Fruit fly (Drosophila melanogaster) whole organism, prepupa: Measurements from ENCODE around the gene Zasp66.

Experiments used
- CG32006 ChIP-seq: fragments of 200-800 bp; sonication (Bioruptor generic); optimal IDR thresholded peaks from 3 replicates; lab custom pipeline; 2017; ENCODE audit warnings: missing biosample characterization, mild to moderate bottlenecking, missing genetic modification characterization
- CG6854 ChIP-seq: fragments of 200-800 bp; sonication (Bioruptor generic); optimal IDR thresholded peaks from 2 replicates; lab custom pipeline; 2017; ENCODE audit warnings: missing biosample characterization, mild to moderate bottlenecking, missing genetic modification characterization
- Gug ChIP-seq: fragments of 200-800 bp; sonication (Bioruptor generic); IDR thresholded peaks from 2 replicates; pipeline ENCODE4 v1.3.6; 2022; ENCODE audit warnings: missing biosample characterization, missing genetic modification characterization
- Hr4 ChIP-seq: fragments of 200-800 bp; sonication (Bioruptor generic); optimal IDR thresholded peaks from 3 replicates; lab custom pipeline; 2016; ENCODE audit warnings: missing biosample characterization, missing genetic modification characterization
- Lpt ChIP-seq: fragments of 200-800 bp; sonication (Bioruptor generic); optimal IDR thresholded peaks from 3 replicates; lab custom pipeline; 2016; ENCODE audit warnings: missing biosample characterization, missing genetic modification characterization
- Sox14 ChIP-seq: fragments of 200-800 bp; sonication (Bioruptor generic); optimal IDR thresholded peaks from 3 replicates; lab custom pipeline; 2016; ENCODE audit warnings: missing biosample characterization, missing genetic modification characterization
- cyc ChIP-seq: fragments of 200-800 bp; sonication (Bioruptor generic); optimal IDR thresholded peaks from 3 replicates; lab custom pipeline; 2016; ENCODE audit warnings: missing biosample characterization, missing genetic modification characterization

- no peak for TF ChIP-seq Hr4
- no peak for TF ChIP-seq cyc (GFP tag; lab: Kevin White, UChicago)
- TF ChIP-seq CG6854 (GFP tag; lab: Kevin White, UChicago), result no peak
- no peak for TF ChIP-seq Lpt (GFP tag; lab: Kevin White, UChicago)
- no peak for TF ChIP-seq Gug (GFP tag; lab: Robert Waterston, UW)
- TF ChIP-seq Sox14 (GFP tag; lab: Kevin White, UChicago), result no peak
- TF ChIP-seq CG32006 (GFP tag; lab: Kevin White, UChicago), result no peak
These were observed 4.8 kb downstream of the Zasp66 start for dm6 chr3L:8628964-8629363.
